Worm (Caenorhabditis elegans) whole organism, dauer: Measurements from ENCODE around the gene msp-56.
"Not testable (repeated sequence)": the region's sequence is repeated elsewhere in the genome, so short reads cannot be mapped to it uniquely, and the experiment has no call there.

Experiments used
- unc-62 ChIP-seq: sonication (generic microtip); optimal IDR thresholded peaks from 2 replicates; lab custom pipeline; 2017; ENCODE audit warnings: missing biosample characterization, missing genetic modification reagents, missing genetic modification characterization

The msp-56 gene

DNA sequence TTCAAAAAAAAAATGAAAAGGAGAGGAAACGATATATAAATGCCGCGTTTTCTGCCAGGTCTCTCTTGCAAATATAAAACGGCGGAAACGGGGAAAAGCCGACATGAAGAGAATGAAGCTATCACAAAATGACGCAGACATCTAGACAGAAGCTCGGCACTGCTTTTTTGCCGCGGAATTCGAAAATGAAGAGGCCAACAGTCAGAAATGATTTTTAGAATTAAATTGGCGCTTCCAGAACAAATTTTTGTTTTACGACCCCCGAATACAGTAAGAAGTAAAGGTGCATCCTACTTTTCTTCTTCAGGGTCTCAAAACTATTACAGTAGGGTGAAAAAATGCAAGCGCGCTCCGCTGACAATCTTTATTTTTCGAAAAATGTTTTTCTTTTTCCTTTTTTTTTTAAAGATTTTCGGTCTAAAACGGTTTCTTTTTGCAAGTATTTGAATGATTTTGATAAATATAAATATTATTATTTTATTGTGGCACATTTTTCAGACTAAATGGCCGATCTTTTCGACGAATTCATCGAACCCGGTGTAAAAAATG is 16.1 kb upstream of the msp-56 start, which contains the start of gene mtr-4:
Gene mtr-4 (plus strand): TSS at position 499 of the 549 bp plus-strand sequence.
- no peak for TF ChIP-seq unc-62

DNA sequence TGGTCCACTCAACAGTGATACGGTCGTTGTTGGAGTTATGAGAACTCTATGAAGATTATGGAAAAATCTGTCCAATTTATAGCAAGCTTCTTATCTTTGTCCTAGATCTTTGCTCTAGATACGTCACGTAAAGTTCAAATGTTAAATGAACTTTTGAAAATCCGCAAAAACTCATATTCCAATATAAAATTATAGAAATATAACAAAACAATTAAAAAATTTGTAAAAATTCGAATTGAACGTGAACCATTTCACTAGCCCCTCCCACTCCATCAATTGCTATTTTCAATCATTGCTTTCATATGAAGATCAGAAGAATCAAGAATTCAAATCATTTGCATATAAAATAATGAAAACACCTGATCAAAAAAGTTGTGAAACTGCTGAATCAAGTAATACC is 8.8 kb upstream of the msp-56 start, which contains the start of gene kin-21:
Gene kin-21 (plus strand): TSS at position 301 of the 400 bp plus-strand sequence.
- no peak for TF ChIP-seq unc-62

DNA sequence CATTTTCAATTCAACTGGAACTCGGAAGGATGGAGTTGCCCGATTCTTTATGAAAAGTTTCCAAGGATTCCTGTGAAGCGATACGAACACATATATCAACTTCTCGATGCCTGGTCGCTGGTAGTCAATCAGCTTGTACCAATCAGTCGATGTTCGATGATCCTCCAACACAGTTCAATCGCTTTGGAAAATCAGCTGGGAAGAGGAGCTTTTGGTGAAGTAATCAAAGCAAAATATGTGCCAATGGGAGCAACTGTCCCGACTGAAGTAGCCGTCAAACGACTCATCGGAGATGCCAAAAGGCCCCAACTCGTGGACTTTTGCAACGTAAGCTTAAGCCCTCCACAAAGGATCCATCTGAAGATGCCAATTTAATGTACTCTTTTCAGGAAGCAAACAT is 8.0 kb upstream of the msp-56 start:
- no peak for TF ChIP-seq unc-62

DNA sequence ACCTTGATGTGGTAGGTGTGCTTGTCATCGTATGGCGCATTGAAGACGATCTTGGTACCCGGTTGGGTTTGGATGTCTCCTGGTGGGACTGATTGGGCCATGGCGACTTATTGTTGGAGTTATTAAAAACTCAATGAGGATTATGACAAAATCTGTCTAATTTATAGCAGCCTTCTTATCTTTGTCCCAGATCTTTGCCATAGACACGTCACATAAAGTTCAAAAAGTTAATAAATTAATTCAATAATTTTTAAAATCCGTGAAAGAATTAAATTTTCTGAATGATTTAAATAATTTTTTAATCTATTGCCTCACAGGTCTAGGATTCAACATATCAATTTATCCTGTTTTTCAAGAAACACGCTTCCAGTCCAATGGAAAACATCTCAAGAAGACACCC is 5.0 kb upstream of the msp-56 start, which contains the start of gene msp-81:
Gene msp-81 (minus strand): TSS at position 101 of the 400 bp plus-strand sequence.
- no peak for TF ChIP-seq unc-62

DNA sequence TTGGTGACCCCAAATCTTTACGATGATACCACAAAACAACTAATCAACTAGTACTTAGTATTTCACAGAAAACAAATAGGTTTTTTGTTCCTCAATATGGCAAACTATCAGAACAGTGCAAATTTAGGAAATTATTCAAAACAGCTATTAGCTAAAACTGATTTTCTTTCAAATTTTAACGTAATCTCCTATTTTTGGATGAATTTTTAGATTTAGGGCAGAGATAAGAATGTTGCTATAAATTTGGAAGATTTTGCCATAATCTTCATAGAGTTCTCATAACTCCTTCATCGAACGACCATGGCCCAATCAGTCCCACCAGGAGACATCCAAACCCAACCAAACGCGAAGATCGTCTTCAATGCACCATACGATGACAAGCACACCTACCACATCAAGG is 4.0 kb upstream of the msp-56 start, which contains the start of gene msp-10:
Gene msp-10 (plus strand): TSS at position 301 of the 400 bp plus-strand sequence.
- not testable (repeated sequence) for TF ChIP-seq unc-62

DNA sequence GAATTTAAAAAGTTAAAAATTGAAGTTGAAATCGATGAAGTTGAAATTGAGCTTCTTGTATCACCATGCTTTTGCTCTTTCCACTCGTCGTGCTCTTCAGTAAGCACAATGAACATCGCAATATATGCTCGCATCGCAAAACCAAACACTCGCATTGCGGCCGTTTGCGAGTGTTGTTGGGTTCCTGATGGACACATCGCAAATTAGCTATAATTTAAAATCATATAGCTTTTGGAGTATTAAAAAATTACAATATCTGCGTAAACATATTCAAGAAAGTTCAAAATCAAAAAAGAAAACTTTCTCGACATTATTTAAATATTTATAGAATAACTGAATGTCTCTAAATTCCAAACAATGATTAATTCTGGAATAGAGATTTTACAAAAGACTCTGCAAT is 731 bp downstream of the msp-56 start, which contains the start of gene K07F5.17:
Gene K07F5.17 (plus strand): TSS at position 301 of the 400 bp plus-strand sequence.
- no peak for TF ChIP-seq unc-62

DNA sequence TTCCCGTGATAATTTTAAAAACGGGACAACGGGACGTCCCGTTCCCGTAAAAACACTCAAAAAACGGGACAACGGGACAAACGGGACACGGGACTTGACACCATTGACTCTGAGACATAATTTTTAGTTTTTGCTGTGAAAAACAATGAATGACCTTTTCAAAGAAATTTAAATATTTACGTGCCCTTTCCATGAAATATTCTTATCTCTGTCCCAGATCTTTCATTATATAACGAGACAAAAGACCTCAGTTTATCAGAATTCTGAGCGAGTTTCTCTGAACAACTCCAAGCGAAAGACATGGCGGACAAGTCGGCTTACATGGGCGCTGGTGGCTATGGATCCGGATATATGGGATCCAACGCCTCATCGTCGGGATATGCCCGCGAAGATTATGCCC is 2.4 kb downstream of the msp-56 start, which contains the start of gene nspd-2:
Gene nspd-2 (plus strand): TSS at position 301 of the 400 bp plus-strand sequence.
- no peak for TF ChIP-seq unc-62

DNA sequence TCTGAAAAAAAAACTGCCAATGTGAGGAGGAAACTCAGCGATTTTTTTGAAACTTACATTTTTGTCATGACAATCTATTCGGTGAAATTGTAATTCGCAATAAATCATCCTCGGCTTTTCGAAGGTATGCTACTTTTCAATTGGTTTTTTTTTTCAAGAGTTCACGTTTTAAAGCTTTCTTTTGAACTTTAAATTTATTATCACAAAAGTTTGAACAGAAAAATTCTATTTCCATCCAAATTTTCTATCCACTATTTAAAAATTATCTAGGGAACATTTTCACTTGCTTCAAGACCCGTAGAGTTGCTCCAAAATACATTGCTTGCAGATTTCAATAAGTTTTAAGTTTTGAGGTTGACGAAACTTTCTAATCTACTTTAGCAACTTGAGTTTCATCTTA is 5.2 kb downstream of the msp-56 start, which contains the start of gene K07F5.6:
Gene K07F5.6 (minus strand): TSS at position 101 of the 400 bp plus-strand sequence.
- TF ChIP-seq unc-62: no peak

DNA sequence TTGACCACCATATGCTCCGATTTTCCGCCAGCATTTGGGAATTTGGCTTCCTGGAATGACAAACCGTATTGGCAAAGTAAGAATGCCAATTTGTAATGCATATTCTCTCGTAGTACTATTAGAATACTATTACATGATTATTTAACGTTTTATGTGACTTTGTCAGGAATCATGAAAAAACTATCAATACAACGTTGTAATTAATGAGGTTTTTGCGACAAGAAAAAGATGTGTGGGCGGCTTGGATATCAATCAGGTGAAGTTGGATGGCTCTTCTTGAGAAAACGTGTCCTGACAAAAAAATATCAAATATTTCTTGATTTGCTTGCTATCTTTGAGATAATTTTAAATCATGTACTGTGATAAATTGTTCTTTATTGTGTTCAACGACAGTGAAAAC is 6.7 kb downstream of the msp-56 start, which contains the start of gene K07F5.7:
Gene K07F5.7 (minus strand): TSS at position 101 of the 400 bp plus-strand sequence.
- no peak for TF ChIP-seq unc-62

DNA sequence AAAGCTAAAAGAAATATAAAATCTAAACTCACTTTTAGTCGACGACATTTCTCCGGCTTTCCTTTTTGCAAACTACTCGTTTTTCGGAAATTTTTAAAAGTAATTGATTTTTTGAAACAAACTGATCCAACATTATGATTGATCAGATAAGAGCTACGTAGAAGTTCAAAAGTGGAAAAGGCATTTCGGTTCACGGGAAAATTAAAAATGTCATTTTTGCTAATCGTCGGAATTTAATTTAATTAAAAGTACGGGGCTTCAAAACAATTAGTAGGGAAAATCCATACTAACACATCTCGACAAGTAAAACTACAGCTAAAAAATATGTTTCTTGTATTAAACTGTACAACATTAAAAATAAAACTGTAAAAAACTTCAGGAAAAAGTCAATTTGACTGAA is 8.3 kb downstream of the msp-56 start, which contains the start of gene K07F5.8:
Gene K07F5.8 (minus strand): TSS at position 101 of the 400 bp plus-strand sequence.
- TF ChIP-seq unc-62: no peak

DNA sequence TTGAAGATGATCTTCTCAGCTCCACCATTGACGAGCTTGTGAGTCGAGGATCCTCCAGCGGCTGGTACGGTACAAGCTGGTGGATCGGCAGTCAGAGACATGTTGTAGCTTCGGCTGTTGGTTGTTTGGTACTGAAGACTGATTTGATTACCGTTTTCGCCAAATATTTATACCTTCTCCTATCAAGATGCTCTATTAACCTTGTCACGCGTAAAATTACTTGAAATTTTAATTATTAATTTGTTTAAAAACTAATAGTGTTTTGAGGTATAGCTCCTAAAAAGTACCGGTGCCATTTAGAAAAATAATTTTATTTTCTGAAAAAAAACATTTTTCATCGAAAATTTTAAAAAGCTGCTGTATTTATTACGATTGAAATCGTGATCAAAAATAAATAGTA is 9.6 kb downstream of the msp-56 start, which contains the start of gene ssp-10:
Gene ssp-10 (minus strand): TSS at position 101 of the 400 bp plus-strand sequence.
- no peak for TF ChIP-seq unc-62

DNA sequence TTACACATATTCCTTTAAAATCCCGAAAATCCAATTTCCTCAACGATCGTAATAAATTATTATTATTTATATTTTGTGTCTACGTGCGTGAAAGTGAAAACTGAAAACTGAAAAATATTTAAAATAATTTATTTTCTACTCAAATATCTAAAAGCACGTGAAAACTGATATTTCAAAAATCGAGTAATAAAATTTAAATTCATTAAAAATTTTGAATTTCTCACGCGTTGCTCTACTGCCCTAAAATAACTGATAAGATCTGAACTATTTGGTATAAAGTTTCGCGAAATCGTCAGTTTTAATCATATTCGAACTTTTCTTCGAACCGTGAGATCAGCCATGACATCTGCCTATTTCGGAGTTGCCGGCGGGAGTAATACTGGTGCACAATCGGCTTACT is 10.9 kb downstream of the msp-56 start, which contains the start of gene ssq-1:
Gene ssq-1 (plus strand): TSS at position 301 of the 400 bp plus-strand sequence.
- no peak for TF ChIP-seq unc-62

DNA sequence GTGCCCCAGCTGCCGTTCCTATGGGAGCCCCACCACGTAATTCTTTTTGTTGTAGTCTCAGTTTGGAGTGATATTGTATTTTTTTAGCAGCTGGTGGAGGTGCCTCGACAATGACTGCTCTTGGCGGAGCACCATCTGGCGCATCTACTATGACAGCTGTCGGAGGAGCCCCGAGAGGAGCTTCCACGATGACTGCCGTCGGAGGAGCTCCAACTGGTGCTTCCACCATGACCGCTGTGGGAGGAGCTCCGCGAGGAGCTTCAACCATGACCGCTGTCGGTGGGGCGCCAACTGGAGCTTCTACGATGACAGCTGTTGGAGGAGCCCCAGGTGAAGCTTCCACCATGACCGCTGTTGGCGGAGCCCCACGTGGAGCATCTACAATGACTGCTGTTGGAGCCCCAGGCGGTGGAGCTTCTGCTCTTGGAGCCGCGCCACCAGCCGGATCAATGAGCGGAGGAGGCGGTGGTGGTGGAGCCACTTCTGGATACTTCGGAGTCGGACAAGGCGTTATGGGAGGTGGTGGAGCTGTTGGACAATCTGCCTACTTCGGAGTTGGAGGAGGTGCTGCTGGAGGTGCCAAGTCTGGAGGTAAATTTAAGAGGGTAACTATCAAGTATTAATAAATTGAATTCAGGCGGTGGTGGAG is 11.6 kb downstream of the msp-56 start:
- no peak for TF ChIP-seq unc-62

DNA sequence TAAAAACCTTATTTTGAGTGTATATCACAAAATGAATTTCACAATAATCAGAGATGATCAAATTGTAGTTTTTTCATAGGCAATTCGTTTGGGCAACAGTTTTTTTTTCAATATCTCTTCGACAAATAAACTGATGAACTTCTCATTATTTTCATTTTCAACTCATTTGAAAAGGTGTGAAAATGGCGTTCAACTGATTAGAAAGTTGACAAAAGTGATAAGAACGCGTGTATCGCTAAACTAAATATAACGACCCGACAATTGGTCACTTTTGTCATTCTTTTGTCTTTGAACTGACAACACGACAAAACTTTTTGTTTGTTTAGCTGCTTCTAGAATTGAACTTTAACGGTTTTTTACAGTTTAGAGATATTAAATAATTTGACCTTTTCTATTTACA is 13.6 kb downstream of the msp-56 start:
- TF ChIP-seq unc-62: no peak

DNA sequence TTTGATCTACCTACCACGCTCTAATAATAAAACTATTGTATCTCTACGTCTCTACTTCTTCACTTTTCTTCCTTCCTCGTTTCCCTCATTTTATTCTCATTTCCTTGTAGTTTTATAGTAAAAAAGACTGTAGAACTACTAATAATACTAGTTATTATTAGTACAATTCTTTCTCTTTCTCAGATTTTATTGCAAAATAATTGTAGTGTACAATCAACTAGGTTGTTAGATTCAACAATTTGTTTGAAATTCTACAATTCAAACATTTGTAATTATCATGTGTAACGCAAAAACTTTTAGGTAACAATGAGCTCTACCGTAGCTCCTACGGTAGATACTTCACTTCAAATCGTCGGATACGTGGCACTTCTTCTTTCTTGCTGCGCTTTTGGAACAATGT is 14.4 kb downstream of the msp-56 start, which contains the start of gene K07F5.12:
Gene K07F5.12 (plus strand): TSS at position 301 of the 400 bp plus-strand sequence.
- no peak for TF ChIP-seq unc-62

DNA sequence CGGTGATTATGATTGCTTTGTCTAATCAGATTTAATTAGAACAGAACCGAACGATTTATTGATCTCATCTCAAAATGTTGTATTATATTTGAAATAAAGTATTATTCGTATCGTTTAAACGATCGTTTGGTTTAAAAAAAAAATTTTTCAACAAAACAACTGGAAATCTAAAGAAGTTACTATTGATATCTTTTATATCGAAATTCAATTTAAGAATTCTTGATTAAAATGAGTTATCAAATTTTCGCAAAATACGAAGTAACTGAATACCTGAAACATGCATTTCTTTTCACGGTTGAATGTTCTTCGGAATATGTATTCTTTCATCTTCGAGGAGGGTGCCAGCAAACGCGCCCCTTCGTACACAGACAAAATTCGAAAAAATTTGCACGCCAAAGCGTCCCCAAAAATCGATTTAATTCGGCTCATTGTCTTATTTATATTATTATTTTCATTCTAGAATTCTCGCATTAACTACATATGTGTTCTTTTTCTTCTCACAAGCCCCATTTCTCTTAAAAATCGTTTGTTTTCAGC is 16.7 kb downstream of the msp-56 start, which contains the start of gene npp-1:
Gene npp-1 (plus strand): TSS at position 537 of the 537 bp plus-strand sequence.
- no peak for TF ChIP-seq unc-62

DNA sequence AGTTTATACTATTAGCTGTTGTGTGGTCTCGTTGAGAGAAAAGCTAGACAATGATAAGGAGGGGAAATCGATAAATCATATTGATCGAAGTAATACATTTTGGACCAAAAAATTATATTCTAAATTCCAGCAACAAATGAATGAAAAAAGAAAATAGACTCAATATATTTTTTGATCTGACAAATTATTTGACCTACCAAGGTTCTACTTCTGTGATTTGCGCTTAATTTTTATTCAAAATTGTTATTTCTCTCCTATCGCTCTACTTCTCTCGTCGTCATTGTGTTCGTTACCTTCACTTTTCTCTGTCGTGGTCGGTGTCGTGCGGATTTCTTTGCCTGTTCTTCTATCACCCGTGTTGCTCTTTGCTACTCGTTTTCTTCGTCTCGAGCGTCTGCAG is 17.6 kb downstream of the msp-56 start:
- no peak for TF ChIP-seq unc-62
